Fruit fly (Drosophila melanogaster) whole organism, prepupa: ENCODE results near the gene Col4a1.
A peak's percentile ranks its signal among the peaks of the same experiment; 100 is the strongest.

Experiments used
- Blimp-1 ChIP-seq: fragments of 200-800 bp; sonication (Bioruptor generic); optimal IDR thresholded peaks from 3 replicates; lab custom pipeline; 2017; ENCODE audit warnings: missing biosample characterization, missing genetic modification characterization, mild to moderate bottlenecking, moderate library complexity, missing genetic modification reagents
- CG10631 ChIP-seq: fragments of 200-800 bp; sonication (Bioruptor generic); optimal IDR thresholded peaks from 2 replicates; lab custom pipeline; 2016; ENCODE audit warnings: missing biosample characterization, missing genetic modification characterization
- CG11762 ChIP-seq: fragments of 200-800 bp; sonication (Bioruptor generic); optimal IDR thresholded peaks from 3 replicates; lab custom pipeline; 2016; ENCODE audit warnings: missing biosample characterization, missing genetic modification characterization; ENCODE audit not compliant: insufficient read depth
- CG15336 ChIP-seq: fragments of 200-800 bp; sonication (Bioruptor generic); IDR thresholded peaks from 2 replicates; pipeline ENCODE4 v1.3.6; 2022; ENCODE audit warnings: missing biosample characterization, missing genetic modification characterization
- CG1621 ChIP-seq: fragments of 200-800 bp; sonication (Bioruptor generic); optimal IDR thresholded peaks from 3 replicates; lab custom pipeline; 2018; ENCODE audit warnings: missing biosample characterization, mild to moderate bottlenecking, missing genetic modification characterization
- CG16779 ChIP-seq: fragments of 200-800 bp; sonication (Bioruptor generic); optimal IDR thresholded peaks from 3 replicates; lab custom pipeline; 2017; ENCODE audit warnings: missing biosample characterization, mild to moderate bottlenecking, missing genetic modification characterization
- CG32006 ChIP-seq: fragments of 200-800 bp; sonication (Bioruptor generic); optimal IDR thresholded peaks from 3 replicates; lab custom pipeline; 2017; ENCODE audit warnings: missing biosample characterization, mild to moderate bottlenecking, missing genetic modification characterization
- CG3919 ChIP-seq: fragments of 200-800 bp; sonication (Bioruptor generic); optimal IDR thresholded peaks from 3 replicates; lab custom pipeline; 2016; ENCODE audit warnings: missing biosample characterization, missing genetic modification characterization
- CG4318 ChIP-seq: fragments of 200-800 bp; sonication (Bioruptor generic); optimal IDR thresholded peaks from 3 replicates; lab custom pipeline; 2017; ENCODE audit warnings: missing biosample characterization, mild to moderate bottlenecking, missing genetic modification characterization
- CG6276 ChIP-seq: fragments of 200-800 bp; sonication (Bioruptor generic); optimal IDR thresholded peaks from 2 replicates; lab custom pipeline; 2017; ENCODE audit warnings: missing biosample characterization, mild to moderate bottlenecking, missing genetic modification characterization
- CG6808 ChIP-seq: fragments of 200-800 bp; sonication (Bioruptor generic); optimal IDR thresholded peaks from 3 replicates; lab custom pipeline; 2017; ENCODE audit warnings: missing biosample characterization, missing genetic modification characterization, mild to moderate bottlenecking, moderate library complexity, missing genetic modification reagents
- CG6854 ChIP-seq: fragments of 200-800 bp; sonication (Bioruptor generic); optimal IDR thresholded peaks from 2 replicates; lab custom pipeline; 2017; ENCODE audit warnings: missing biosample characterization, mild to moderate bottlenecking, missing genetic modification characterization
- CG7368 ChIP-seq: fragments of 200-800 bp; sonication (Bioruptor generic); optimal IDR thresholded peaks from 3 replicates; lab custom pipeline; 2016; ENCODE audit warnings: missing biosample characterization, missing genetic modification characterization
- CG8319 ChIP-seq: fragments of 200-800 bp; sonication (Bioruptor generic); optimal IDR thresholded peaks from 3 replicates; lab custom pipeline; 2016; ENCODE audit warnings: missing biosample characterization, missing genetic modification characterization
- CG8632 ChIP-seq: fragments of 200-800 bp; sonication (Bioruptor generic); optimal IDR thresholded peaks from 3 replicates; lab custom pipeline; 2016; ENCODE audit warnings: missing biosample characterization, missing genetic modification characterization
- CG9139 ChIP-seq: fragments of 200-800 bp; sonication (Bioruptor generic); optimal IDR thresholded peaks from 3 replicates; lab custom pipeline; 2017; ENCODE audit warnings: missing biosample characterization, mild to moderate bottlenecking, missing genetic modification characterization
- Eip78C ChIP-seq: fragments of 200-800 bp; sonication (Bioruptor generic); peaks from one replicate; lab custom pipeline; 2016; ENCODE audit warnings: missing biosample characterization, missing genetic modification characterization
- Eip93F ChIP-seq: fragments of 200-800 bp; sonication (Bioruptor generic); optimal IDR thresholded peaks from 2 replicates; lab custom pipeline; 2016; ENCODE audit warnings: missing biosample characterization, mild to moderate bottlenecking, missing genetic modification characterization
- Ets21C ChIP-seq: fragments of 200-800 bp; sonication (Bioruptor generic); optimal IDR thresholded peaks from 3 replicates; lab custom pipeline; 2016; ENCODE audit warnings: missing biosample characterization, missing genetic modification characterization
- Ets96B ChIP-seq: fragments of 200-800 bp; optimal IDR thresholded peaks from 2 replicates; lab custom pipeline; 2019; ENCODE audit warnings: missing biosample characterization, mild to moderate bottlenecking, missing genetic modification characterization, moderate library complexity
- Hr38 ChIP-seq: sonication (Bioruptor generic); optimal IDR thresholded peaks from 2 replicates; lab custom pipeline; 2016; ENCODE audit warnings: missing biosample characterization, missing genetic modification characterization
- Hr39 ChIP-seq: fragments of 200-800 bp; sonication (Bioruptor generic); optimal IDR thresholded peaks from 2 replicates; lab custom pipeline; 2016; ENCODE audit warnings: missing biosample characterization, missing genetic modification characterization
- Hr4 ChIP-seq: fragments of 200-800 bp; sonication (Bioruptor generic); optimal IDR thresholded peaks from 3 replicates; lab custom pipeline; 2016; ENCODE audit warnings: missing biosample characterization, missing genetic modification characterization
- Lpt ChIP-seq: fragments of 200-800 bp; sonication (Bioruptor generic); optimal IDR thresholded peaks from 3 replicates; lab custom pipeline; 2016; ENCODE audit warnings: missing biosample characterization, missing genetic modification characterization
- Met ChIP-seq: fragments of 200-800 bp; sonication (Bioruptor generic); optimal IDR thresholded peaks from 3 replicates; lab custom pipeline; 2016; ENCODE audit warnings: missing biosample characterization, missing genetic modification characterization
- OdsH ChIP-seq: fragments of 200-800 bp; sonication (Bioruptor generic); optimal IDR thresholded peaks from 3 replicates; lab custom pipeline; 2016; ENCODE audit warnings: missing biosample characterization, missing genetic modification characterization
- Smox ChIP-seq: fragments of 200-800 bp; sonication (Bioruptor generic); optimal IDR thresholded peaks from 3 replicates; lab custom pipeline; 2016; ENCODE audit warnings: missing biosample characterization, missing genetic modification characterization
- Sox102F ChIP-seq: fragments of 200-800 bp; sonication (Bioruptor generic); optimal IDR thresholded peaks from 2 replicates; lab custom pipeline; 2016; ENCODE audit warnings: missing biosample characterization, mild to moderate bottlenecking, missing genetic modification characterization
- Sox14 ChIP-seq: fragments of 200-800 bp; sonication (Bioruptor generic); optimal IDR thresholded peaks from 3 replicates; lab custom pipeline; 2016; ENCODE audit warnings: missing biosample characterization, missing genetic modification characterization
- achi ChIP-seq: fragments of 200-800 bp; sonication (Bioruptor generic); optimal IDR thresholded peaks from 3 replicates; lab custom pipeline; 2016; ENCODE audit warnings: missing biosample characterization, missing genetic modification characterization
- acj6 ChIP-seq: fragments of 200-800 bp; sonication (Bioruptor generic); optimal IDR thresholded peaks from 3 replicates; lab custom pipeline; 2016; ENCODE audit warnings: missing biosample characterization, missing genetic modification characterization
- cyc ChIP-seq: fragments of 200-800 bp; sonication (Bioruptor generic); optimal IDR thresholded peaks from 3 replicates; lab custom pipeline; 2016; ENCODE audit warnings: missing biosample characterization, missing genetic modification characterization
- dac ChIP-seq: fragments of 200-800 bp; sonication (Bioruptor generic); optimal IDR thresholded peaks from 2 replicates; lab custom pipeline; 2017; ENCODE audit warnings: missing biosample characterization, mild to moderate bottlenecking, missing genetic modification characterization
- esn ChIP-seq: fragments of 200-800 bp; sonication (Bioruptor generic); optimal IDR thresholded peaks from 2 replicates; lab custom pipeline; 2016; ENCODE audit warnings: missing biosample characterization, mild to moderate bottlenecking, missing genetic modification characterization, moderate library complexity
- fd59A ChIP-seq: fragments of 200-800 bp; sonication (Bioruptor generic); optimal IDR thresholded peaks from 2 replicates; lab custom pipeline; 2017; ENCODE audit warnings: missing biosample characterization, mild to moderate bottlenecking, missing genetic modification characterization, missing genetic modification reagents
- fd85E ChIP-seq: fragments of 200-800 bp; sonication (Bioruptor generic); optimal IDR thresholded peaks from 3 replicates; lab custom pipeline; 2016; ENCODE audit warnings: missing biosample characterization, missing genetic modification characterization
- fkh ChIP-seq: fragments of 200-800 bp; sonication (Bioruptor generic); optimal IDR thresholded peaks from 3 replicates; lab custom pipeline; 2017; ENCODE audit warnings: missing biosample characterization, mild to moderate bottlenecking, missing genetic modification characterization, moderate library complexity
- lz ChIP-seq: fragments of 200-800 bp; sonication (Bioruptor generic); optimal IDR thresholded peaks from 3 replicates; lab custom pipeline; 2016; ENCODE audit warnings: missing biosample characterization, missing genetic modification characterization
- net ChIP-seq: fragments of 200-800 bp; sonication (Bioruptor generic); optimal IDR thresholded peaks from 3 replicates; lab custom pipeline; 2016; ENCODE audit warnings: missing biosample characterization, missing genetic modification characterization
- pdm3 ChIP-seq: fragments of 200-800 bp; sonication (Bioruptor generic); optimal IDR thresholded peaks from 3 replicates; lab custom pipeline; 2016; ENCODE audit warnings: missing biosample characterization, missing genetic modification characterization
- salr ChIP-seq, 2 experiments: fragments of 200-800 bp; sonication (Bioruptor generic); optimal IDR thresholded peaks; 3 replicates each; lab custom pipeline; 2016 to 2018; ENCODE audit warnings: missing biosample characterization in 2 of 2, missing genetic modification characterization in 2 of 2, mild to moderate bottlenecking in 1 of 2
- spab ChIP-seq: fragments of 200-800 bp; sonication (Bioruptor generic); optimal IDR thresholded peaks from 2 replicates; lab custom pipeline; 2017; ENCODE audit warnings: missing biosample characterization, mild to moderate bottlenecking, missing genetic modification characterization, missing genetic modification reagents
- svp ChIP-seq: fragments of 200-800 bp; sonication (Bioruptor generic); peaks from one replicate; lab custom pipeline; 2016; ENCODE audit warnings: missing biosample characterization, missing genetic modification characterization
- topi ChIP-seq: fragments of 200-800 bp; sonication (Bioruptor generic); optimal IDR thresholded peaks from 3 replicates; lab custom pipeline; 2016; ENCODE audit warnings: missing biosample characterization, missing genetic modification characterization
- vri ChIP-seq: fragments of 200-800 bp; sonication (Bioruptor generic); optimal IDR thresholded peaks from 3 replicates; lab custom pipeline; 2016; ENCODE audit warnings: missing biosample characterization, mild to moderate bottlenecking, missing genetic modification characterization

The Col4a1 gene

DNA sequence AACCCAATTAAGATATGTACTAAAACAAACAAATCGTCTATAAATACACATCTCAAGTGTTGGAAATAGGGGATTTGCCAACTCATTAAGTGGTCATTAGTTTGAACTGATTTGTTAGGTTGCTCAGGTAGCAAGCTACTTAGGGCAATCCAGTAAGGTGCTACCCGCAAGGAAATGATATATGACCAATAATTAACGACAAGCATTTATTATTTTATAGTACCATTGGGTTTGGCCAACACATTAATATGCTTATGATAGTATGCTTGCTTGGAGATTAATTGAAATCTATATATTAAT, 33.6 kb upstream of the Col4a1 start:
- TF ChIP-seq fkh (GFP tag; lab: Kevin White, UChicago) (peak; percentile 27), CG11762 (GFP tag; lab: Kevin White, UChicago) (no peak)

DNA sequence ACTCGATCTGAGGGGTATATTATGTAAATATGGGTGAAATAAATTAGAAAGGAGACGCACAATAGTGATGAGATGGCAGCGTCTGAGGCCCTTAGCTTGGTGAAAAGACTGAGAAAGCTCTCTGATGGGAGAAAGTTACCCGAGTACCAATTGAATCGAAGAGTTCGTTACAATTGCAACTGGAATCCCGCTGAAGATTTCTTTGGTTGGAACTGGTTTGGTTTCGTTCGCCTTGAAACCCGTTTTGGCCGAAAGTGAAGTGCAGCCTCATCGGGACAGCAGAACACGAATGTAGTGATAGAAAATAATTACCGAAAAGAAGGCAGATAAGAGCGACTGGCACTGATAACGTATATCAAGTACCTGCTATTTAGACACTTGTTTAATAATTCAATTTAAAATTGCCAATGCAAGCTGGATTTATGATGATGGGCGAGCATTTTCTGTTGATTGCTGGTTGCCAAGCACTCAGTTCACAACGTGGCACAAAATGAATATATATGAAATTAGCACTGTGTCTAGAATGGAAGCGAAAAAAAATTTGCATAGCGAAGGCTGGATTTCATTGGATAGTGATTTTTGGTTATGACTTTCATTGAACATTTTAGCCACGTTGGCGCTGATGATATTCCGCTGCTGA, 33.0 kb upstream of the Col4a1 start:
- TF ChIP-seq salr (GFP tag; optimal IDR thresholded peaks at IDR 0.05; lab: Kevin White, UChicago) (no peak), CG6276 (no peak), Ets96B (tag; lab: Kevin White, UChicago) (no peak), pdm3 (GFP tag; lab: Kevin White, UChicago) (no peak), vri (no peak), spab (GFP tag; lab: Kevin White, UChicago) (no peak), CG3919 (GFP tag; lab: Kevin White, UChicago) (no peak), Eip78C (GFP tag; lab: Kevin White, UChicago) (peak; percentile 58), Smox (GFP tag; lab: Kevin White, UChicago) (no peak), Blimp-1 (peak; percentile 94)

DNA sequence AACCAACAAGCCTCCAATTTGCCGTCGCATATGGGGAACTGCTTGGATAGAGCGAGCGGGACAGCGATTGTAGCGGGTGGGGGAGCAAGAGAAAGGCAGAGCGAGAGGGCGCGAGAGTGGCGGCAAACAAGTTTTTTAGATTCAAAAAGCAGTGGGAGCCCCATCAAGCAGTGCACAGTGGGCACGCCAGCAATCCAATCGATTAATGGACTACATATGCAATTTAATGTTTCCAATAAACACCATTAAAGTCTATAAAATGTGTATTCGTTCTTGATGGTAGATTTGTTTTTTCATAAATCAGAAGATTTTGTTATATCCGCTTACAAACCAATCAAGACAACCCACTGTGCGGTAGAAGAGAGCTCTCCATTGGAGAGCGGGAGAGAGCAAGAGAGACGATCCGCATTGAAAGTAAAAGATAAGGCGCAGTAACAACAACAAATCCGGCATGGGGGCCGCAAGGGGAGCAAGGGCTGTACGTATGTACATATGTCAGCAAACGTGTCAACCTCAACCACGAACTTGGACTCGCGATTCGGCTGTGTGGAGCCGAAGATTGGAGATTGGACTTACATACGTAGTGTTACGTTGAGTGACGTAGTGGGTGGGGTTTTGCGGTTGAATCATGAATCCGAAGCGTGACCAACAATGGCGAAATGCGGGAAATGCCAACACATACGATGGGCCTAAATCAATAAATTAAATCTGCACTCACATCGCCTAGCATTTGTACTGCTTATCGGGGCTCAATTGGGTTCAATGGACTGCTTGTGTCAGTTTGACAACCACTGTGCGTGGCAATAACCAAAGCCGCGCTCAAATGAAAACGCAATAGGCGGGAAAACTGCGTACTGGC, 31.8 kb upstream of the Col4a1 start:
- TF ChIP-seq CG1621 (tag; lab: Kevin White, UChicago) (peak; percentile 99), dac (GFP tag; lab: Kevin White, UChicago) (peak; percentile 99), CG6808 (GFP tag; lab: Kevin White, UChicago) (peak; percentile 98), CG32006 (GFP tag; lab: Kevin White, UChicago) (peak; percentile 100), Met (GFP tag; lab: Kevin White, UChicago) (peak; percentile 99), topi (GFP tag; lab: Kevin White, UChicago) (peak; percentile 99), achi (GFP tag; lab: Kevin White, UChicago) (peak; percentile 98), Hr38 (GFP tag; lab: Kevin White, UChicago) (peak; percentile 90), esn (GFP tag; lab: Kevin White, UChicago) (peak; percentile 99), Blimp-1 (peak; percentile 97), acj6 (peak; percentile 99), fd85E (GFP tag; lab: Kevin White, UChicago) (peak; percentile 98), CG10631 (peak; percentile 99), Eip93F (GFP tag; lab: Kevin White, UChicago) (peak; percentile 95), CG8632 (GFP tag; lab: Kevin White, UChicago) (peak; percentile 99), CG16779 (tag; lab: Kevin White, UChicago) (peak; percentile 99), spab (GFP tag; lab: Kevin White, UChicago) (peak; percentile 99), OdsH (peak; percentile 99), cyc (peak; percentile 99), vri (peak; percentile 98), CG7368 (GFP tag; lab: Kevin White, UChicago) (peak; percentile 99), Ets21C (GFP tag; lab: Kevin White, UChicago) (peak; percentile 99), Hr39 (GFP tag; lab: Kevin White, UChicago) (peak; percentile 99), Eip78C (GFP tag; lab: Kevin White, UChicago) (peak; percentile 100), CG9139 (GFP tag; lab: Kevin White, UChicago) (peak; percentile 96), Sox102F (GFP tag; lab: Kevin White, UChicago) (peak; percentile 99), fd59A (GFP tag; lab: Kevin White, UChicago) (peak; percentile 98), CG8319 (GFP tag; lab: Kevin White, UChicago) (peak; percentile 98), pdm3 (GFP tag; lab: Kevin White, UChicago) (peak; percentile 99), Sox14 (GFP tag; lab: Kevin White, UChicago) (peak; percentile 99), Smox (GFP tag; lab: Kevin White, UChicago) (peak; percentile 99), Lpt (peak; percentile 100), CG3919 (GFP tag; lab: Kevin White, UChicago) (peak; percentile 100), net (GFP tag; lab: Kevin White, UChicago) (peak; percentile 99), lz (GFP tag; lab: Kevin White, UChicago) (peak; percentile 99), Hr4 (GFP tag; lab: Kevin White, UChicago) (peak; percentile 100), CG15336 (GFP tag; lab: Robert Waterston, UW) (peak; percentile 99), svp (GFP tag; lab: Kevin White, UChicago) (peak; percentile 100), CG4318 (peak; percentile 99), CG6854 (GFP tag; lab: Kevin White, UChicago) (peak; percentile 98)
